Worm (Caenorhabditis elegans) whole organism, young adult: Measurements from ENCODE around the gene apt-9.

Experiments used
- die-1 ChIP-seq: sonication (generic microtip); optimal IDR thresholded peaks from 2 replicates; lab custom pipeline; 2016; ENCODE audit warnings: missing genotype, mild to moderate bottlenecking, missing genetic modification characterization, missing compliant biosample characterization
- dpff-1 ChIP-seq: sonication (generic microtip); optimal IDR thresholded peaks from 2 replicates; lab custom pipeline; 2017; ENCODE audit warnings: mild to moderate bottlenecking, missing genetic modification characterization, missing compliant biosample characterization

DNA sequence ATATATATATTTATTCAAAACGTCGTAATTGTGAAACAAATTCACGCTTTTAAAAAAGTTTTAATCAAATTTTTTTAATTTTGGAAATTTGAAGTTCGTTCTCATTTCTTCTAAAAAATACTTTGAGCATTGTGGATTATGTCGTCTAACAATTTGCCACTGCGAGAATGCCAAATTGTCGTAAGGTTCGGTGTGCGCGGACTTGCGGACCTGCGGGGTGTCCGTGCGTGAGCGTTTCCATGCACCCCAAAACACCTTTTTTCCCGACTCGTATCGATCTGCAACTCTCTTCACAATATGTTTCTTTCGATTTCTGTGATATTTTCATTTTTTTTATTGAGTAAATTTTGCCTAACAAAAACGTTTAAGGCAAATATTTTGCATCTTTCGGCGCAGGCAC, 4.4 kb downstream of the apt-9 start:
- no peak for TF ChIP-seq die-1 (tag; lab: Kevin White, UChicago)
- no peak for TF ChIP-seq dpff-1
